Fruit fly (Drosophila melanogaster) whole organism: ENCODE measurements around the gene CG4896.

Experiments
- Dll ChIP-seq: fragments of >200 bp; optimal IDR thresholded peaks from 2 replicates; lab custom pipeline; 2017
- pan ChIP-seq: fragments of >200 bp; optimal IDR thresholded peaks from 2 replicates; lab custom pipeline; 2017
- usp ChIP-seq: fragments of >200 bp; optimal IDR thresholded peaks from 2 replicates; lab custom pipeline; 2017; ENCODE audit warnings: missing biosample characterization, missing genetic modification characterization, mixed read lengths

DNA sequence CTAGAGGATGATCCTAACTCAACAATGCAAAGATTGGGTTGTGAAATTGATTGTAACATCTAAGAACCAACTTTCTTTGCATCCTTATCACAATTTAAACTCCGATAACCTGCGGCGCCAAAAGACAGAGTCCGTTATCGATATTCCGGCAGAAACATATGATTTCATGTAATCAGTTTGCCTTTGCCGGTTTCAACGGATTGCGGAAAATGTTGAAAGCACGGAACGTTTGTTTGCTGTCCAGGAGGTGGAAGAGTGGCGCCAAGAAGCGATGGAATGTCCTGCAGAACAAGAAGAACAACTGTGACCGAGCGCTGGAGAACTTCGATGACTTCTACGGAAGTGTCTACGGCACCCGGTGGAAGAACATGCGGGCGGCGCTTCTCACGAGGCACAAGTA is 29.8 kb upstream of the CG4896 start:
- TF ChIP-seq usp (GFP tag; lab: Kevin White, UChicago): no peak
- TF ChIP-seq Dll (lab: Kevin White, UChicago): no peak
- TF ChIP-seq pan (lab: Kevin White, UChicago): no peak
